Fruit fly (Drosophila melanogaster): ENCODE results near the gene PsGEF.

dm6 chrX:2358195-2358594 lies 29.3 kb downstream of the PsGEF start:
- TF ChIP-seq tj (GFP tag; optimal IDR thresholded peaks at IDR 0.05) = no peak
- TF ChIP-seq cic (GFP tag; optimal IDR thresholded peaks at IDR 0.05) = no peak
- TF ChIP-seq Mnt (GFP tag; optimal IDR thresholded peaks at IDR 0.05) = no peak
- no peak for TF ChIP-seq CG7045 (GFP tag; optimal IDR thresholded peaks at IDR 0.05)
- TF ChIP-seq CG1620 (GFP tag; optimal IDR thresholded peaks at IDR 0.05) = no peak
- TF ChIP-seq bab1 (GFP tag; optimal IDR thresholded peaks at IDR 0.05) = no peak
